Worm (Caenorhabditis elegans) whole organism, young adult: ENCODE results near the gene srx-68.

Experiments
- B0019.2 ChIP-seq: fragments of 200-800 bp; sonication (Bioruptor generic); conservative IDR thresholded peaks from 2 replicates; pipeline ENCODE4 v1.3.6; 2022; ENCODE audit warnings: missing genetic modification reagents, missing genetic modification characterization, missing compliant biosample characterization
- C06A6.2 ChIP-seq: fragments of 200-800 bp; sonication (Bioruptor generic); conservative IDR thresholded peaks from 2 replicates; pipeline ENCODE4 v1.3.6; 2022; ENCODE audit warnings: missing genetic modification characterization, missing compliant biosample characterization
- F23B12.7 ChIP-seq: sonication (generic microtip); optimal IDR thresholded peaks from 2 replicates; lab custom pipeline; 2017; ENCODE audit warnings: missing genetic modification characterization, mild to moderate bottlenecking, missing compliant biosample characterization, antibody characterized with exemption, moderate library complexity; ENCODE audit not compliant: insufficient read depth
- F33H1.4 ChIP-seq: fragments of 200-800 bp; sonication (Bioruptor generic); IDR thresholded peaks from 2 replicates; pipeline ENCODE4 v1.3.6; 2022; ENCODE audit warnings: missing genetic modification reagents, missing genetic modification characterization, missing compliant biosample characterization
- F37B4.10 ChIP-seq: fragments of 200-800 bp; sonication (Bioruptor generic); IDR thresholded peaks from 2 replicates; pipeline ENCODE4 v1.3.6; 2022; ENCODE audit warnings: missing genetic modification characterization, missing compliant biosample characterization
- F55B11.4 ChIP-seq: sonication (generic microtip); optimal IDR thresholded peaks from 2 replicates; lab custom pipeline; 2016; ENCODE audit warnings: missing compliant biosample characterization, missing genetic modification characterization, borderline replicate concordance; ENCODE audit not compliant: insufficient read depth
- T26A5.8 ChIP-seq: sonication (generic microtip); optimal IDR thresholded peaks from 2 replicates; lab custom pipeline; 2016; ENCODE audit warnings: missing genetic modification characterization, missing compliant biosample characterization
- Y53G8AR.9 ChIP-seq: fragments of 200-800 bp; sonication (Bioruptor generic); conservative IDR thresholded peaks from 2 replicates; pipeline ENCODE4 v1.3.6; 2022; ENCODE audit warnings: missing genetic modification reagents, missing genetic modification characterization, missing compliant biosample characterization
- Y56A3A.18 ChIP-seq: fragments of 200-800 bp; sonication (Bioruptor generic); IDR thresholded peaks from 2 replicates; pipeline ENCODE4 v1.3.6; 2022; ENCODE audit warnings: missing genetic modification reagents, missing genetic modification characterization, missing compliant biosample characterization
- Y79H2A.3 ChIP-seq: fragments of 200-800 bp; sonication (Bioruptor generic); conservative IDR thresholded peaks from 2 replicates; pipeline ENCODE4 v1.3.6; 2022; ENCODE audit warnings: missing genetic modification reagents, missing genetic modification characterization, missing compliant biosample characterization
- Y95B8A.8 ChIP-seq: fragments of 200-800 bp; sonication (Bioruptor generic); IDR thresholded peaks from 2 replicates; pipeline ENCODE4 v1.3.6; 2022; ENCODE audit warnings: missing genetic modification reagents, missing genetic modification characterization, missing compliant biosample characterization
- akir-1 ChIP-seq: fragments of 200-800 bp; sonication (Bioruptor generic); optimal IDR thresholded peaks from 2 replicates; lab custom pipeline; 2018; ENCODE audit warnings: mild to moderate bottlenecking, missing genetic modification characterization, moderate library complexity, missing compliant biosample characterization
- aptf-2 ChIP-seq: fragments of 200-800 bp; sonication (Bioruptor generic); conservative IDR thresholded peaks from 2 replicates; pipeline ENCODE4 v1.3.6; 2022; ENCODE audit warnings: missing genetic modification reagents, missing genetic modification characterization, missing compliant biosample characterization
- atf-7 ChIP-seq: sonication (generic microtip); optimal IDR thresholded peaks from 2 replicates; lab custom pipeline; 2017; ENCODE audit warnings: mild to moderate bottlenecking, missing genetic modification characterization, missing compliant biosample characterization
- attf-5 ChIP-seq: fragments of 200-800 bp; sonication (Bioruptor generic); optimal IDR thresholded peaks from 2 replicates; lab custom pipeline; 2018; ENCODE audit warnings: mild to moderate bottlenecking, missing genetic modification characterization, missing compliant biosample characterization
- ceh-100 ChIP-seq: fragments of 200-800 bp; sonication (Bioruptor generic); IDR thresholded peaks from 2 replicates; pipeline ENCODE4 v1.3.6; 2022; ENCODE audit warnings: missing genetic modification reagents, missing genetic modification characterization, missing compliant biosample characterization
- ceh-58 ChIP-seq: fragments of 200-800 bp; sonication (Bioruptor generic); IDR thresholded peaks from 2 replicates; pipeline ENCODE4 v1.3.6; 2022; ENCODE audit warnings: missing genetic modification characterization, missing compliant biosample characterization
- ceh-79 ChIP-seq: sonication (generic microtip); optimal IDR thresholded peaks from 2 replicates; lab custom pipeline; 2017; ENCODE audit warnings: mild to moderate bottlenecking, missing genetic modification characterization, missing compliant biosample characterization
- ceh-91 ChIP-seq: fragments of 200-800 bp; sonication (Bioruptor generic); IDR thresholded peaks from 2 replicates; pipeline ENCODE4 v1.3.6; 2022; ENCODE audit warnings: missing genetic modification reagents, missing genetic modification characterization, missing compliant biosample characterization
- chd-7 ChIP-seq: sonication (generic microtip); optimal IDR thresholded peaks from 2 replicates; lab custom pipeline; 2016; ENCODE audit warnings: mild to moderate bottlenecking, missing genetic modification characterization, moderate library complexity, missing compliant biosample characterization
- egl-18 ChIP-seq: fragments of 200-800 bp; sonication (Bioruptor generic); IDR thresholded peaks from 2 replicates; pipeline ENCODE4 v1.3.6; 2022; ENCODE audit warnings: missing genetic modification reagents, missing genetic modification characterization, missing compliant biosample characterization
- egrh-3 ChIP-seq: fragments of 200-800 bp; sonication (Bioruptor generic); IDR thresholded peaks from 2 replicates; pipeline ENCODE4 v1.3.6; 2022; ENCODE audit warnings: missing genetic modification reagents, missing genetic modification characterization, missing compliant biosample characterization
- fkh-3 ChIP-seq: sonication (generic microtip); optimal IDR thresholded peaks from 2 replicates; lab custom pipeline; 2016; ENCODE audit warnings: mild to moderate bottlenecking, missing genetic modification characterization, missing compliant biosample characterization
- gei-17 ChIP-seq: fragments of 200-800 bp; sonication (Bioruptor generic); optimal IDR thresholded peaks from 2 replicates; lab custom pipeline; 2018; ENCODE audit warnings: mild to moderate bottlenecking, missing genetic modification characterization, missing compliant biosample characterization
- hlh-12 ChIP-seq: sonication (generic microtip); optimal IDR thresholded peaks from 2 replicates; lab custom pipeline; 2016; ENCODE audit warnings: missing genetic modification characterization, missing compliant biosample characterization
- hlh-26 ChIP-seq: fragments of 200-800 bp; sonication (Bioruptor generic); conservative IDR thresholded peaks from 2 replicates; pipeline ENCODE4 v1.3.6; 2022; ENCODE audit warnings: missing genetic modification reagents, missing genetic modification characterization, missing compliant biosample characterization
- hmg-20 ChIP-seq: fragments of 200-800 bp; sonication (Bioruptor generic); IDR thresholded peaks from 2 replicates; pipeline ENCODE4 v1.3.6; 2022; ENCODE audit warnings: missing genetic modification reagents, missing genetic modification characterization, missing compliant biosample characterization
- lin-26 ChIP-seq: fragments of 200-800 bp; sonication (Bioruptor generic); IDR thresholded peaks from 2 replicates; pipeline ENCODE4 v1.3.6; 2022; ENCODE audit warnings: missing genetic modification reagents, missing genetic modification characterization, missing compliant biosample characterization
- madf-10 ChIP-seq: sonication (generic microtip); optimal IDR thresholded peaks from 2 replicates; lab custom pipeline; 2016; ENCODE audit warnings: mild to moderate bottlenecking, missing genetic modification characterization, missing compliant biosample characterization
- madf-3 ChIP-seq: fragments of 200-800 bp; sonication (Bioruptor generic); IDR thresholded peaks from 2 replicates; pipeline ENCODE4 v1.3.6; 2022; ENCODE audit warnings: missing genetic modification reagents, missing genetic modification characterization, missing compliant biosample characterization
- madf-6 ChIP-seq: fragments of 200-800 bp; sonication (Bioruptor generic); IDR thresholded peaks from 2 replicates; pipeline ENCODE4 v1.3.6; 2022; ENCODE audit warnings: missing genetic modification reagents, missing genetic modification characterization, missing compliant biosample characterization
- nfya-1 ChIP-seq: sonication (generic microtip); optimal IDR thresholded peaks from 2 replicates; lab custom pipeline; 2017; ENCODE audit warnings: antibody characterized with exemption, missing compliant biosample characterization, missing genetic modification characterization, borderline replicate concordance; ENCODE audit not compliant: insufficient read depth
- nhr-27 ChIP-seq: fragments of 200-800 bp; sonication (Bioruptor generic); optimal IDR thresholded peaks from 2 replicates; lab custom pipeline; 2018; ENCODE audit warnings: mild to moderate bottlenecking, missing genetic modification characterization, moderate library complexity, missing compliant biosample characterization
- nhr-90 ChIP-seq: sonication (generic microtip); optimal IDR thresholded peaks from 2 replicates; lab custom pipeline; 2016; ENCODE audit warnings: missing genotype, mild to moderate bottlenecking, missing genetic modification characterization, missing compliant biosample characterization
- sdz-38 ChIP-seq: sonication (generic microtip); optimal IDR thresholded peaks from 2 replicates; lab custom pipeline; 2016; ENCODE audit warnings: missing genotype, missing genetic modification characterization, missing compliant biosample characterization
- snpc-1.1 ChIP-seq: sonication (generic microtip); optimal IDR thresholded peaks from 2 replicates; lab custom pipeline; 2017; ENCODE audit warnings: missing genetic modification characterization, mild to moderate bottlenecking, missing compliant biosample characterization, antibody characterized with exemption, moderate library complexity, missing genotype, missing genetic modification reagents; ENCODE audit not compliant: insufficient read depth
- sptf-2 ChIP-seq: fragments of 200-800 bp; sonication (Bioruptor generic); optimal IDR thresholded peaks from 2 replicates; lab custom pipeline; 2018; ENCODE audit warnings: mild to moderate bottlenecking, missing genetic modification characterization, missing compliant biosample characterization
- tlf-1 ChIP-seq: fragments of 200-800 bp; sonication (Bioruptor generic); optimal IDR thresholded peaks from 2 replicates; lab custom pipeline; 2018; ENCODE audit warnings: mild to moderate bottlenecking, missing genetic modification characterization, missing compliant biosample characterization
- unc-62 ChIP-seq: fragments of 150-350 bp; optimal IDR thresholded peaks from 2 replicates; lab custom pipeline; 2014; ENCODE audit warnings: missing biosample characterization, missing genetic modification reagents, missing genetic modification characterization
- zim-3 ChIP-seq: sonication (generic microtip); optimal IDR thresholded peaks from 2 replicates; lab custom pipeline; 2017; ENCODE audit warnings: mild to moderate bottlenecking, missing genetic modification characterization, moderate library complexity, missing compliant biosample characterization
- ztf-25 ChIP-seq: fragments of 200-800 bp; sonication (Bioruptor generic); IDR thresholded peaks from 2 replicates; pipeline ENCODE4 v1.3.6; 2022; ENCODE audit warnings: missing genetic modification reagents, missing genetic modification characterization, missing compliant biosample characterization
- ztf-3 ChIP-seq: fragments of 200-800 bp; sonication (Bioruptor generic); optimal IDR thresholded peaks from 2 replicates; lab custom pipeline; 2018; ENCODE audit warnings: mild to moderate bottlenecking, missing genetic modification characterization, missing compliant biosample characterization

The srx-68 gene

ce11 chrV:3941860-3942259, 29.3 kb downstream of the srx-68 start, which contains the start of gene cyp-35B2:
cyp-35B2 (plus strand) TSS chrV:3942160.
- TF ChIP-seq F23B12.7 (tag; lab: Kevin White, UChicago): no peak
- TF ChIP-seq atf-7: no peak
- TF ChIP-seq egrh-3 (GFP tag; lab: Robert Waterston, UW): no peak
- no peak for TF ChIP-seq C06A6.2 (GFP tag; lab: Robert Waterston, UW)
- no peak for TF ChIP-seq aptf-2 (GFP tag; lab: Robert Waterston, UW)
- TF ChIP-seq sptf-2: no peak
- no peak for TF ChIP-seq sdz-38
- TF ChIP-seq, all 124 proteins: peak for 0

ce11 chrV:3943364-3943763, 30.8 kb downstream of the srx-68 start:
- TF ChIP-seq F23B12.7 (tag; lab: Kevin White, UChicago) (no peak), hmg-20 (GFP tag; lab: Robert Waterston, UW) (no peak), tlf-1 (GFP tag; lab: Kevin White, UChicago) (no peak), zim-3 (no peak), madf-10 (no peak), egrh-3 (GFP tag; lab: Robert Waterston, UW) (no peak), ceh-100 (no peak), B0019.2 (GFP tag; lab: Robert Waterston, UW) (no peak)

- TF ChIP-seq gei-17 (GFP tag; lab: Kevin White, UChicago): no peak
- no peak for TF ChIP-seq nhr-90 (tag; lab: Kevin White, UChicago)
- no peak for TF ChIP-seq sdz-38
- TF ChIP-seq hlh-26: no peak
- no peak for TF ChIP-seq Y56A3A.18 (GFP tag; lab: Robert Waterston, UW)
- TF ChIP-seq F55B11.4 (tag; lab: Kevin White, UChicago): no peak
- no peak for TF ChIP-seq Y79H2A.3 (GFP tag; lab: Robert Waterston, UW)
- TF ChIP-seq fkh-3 (tag; lab: Kevin White, UChicago): no peak
- TF ChIP-seq ceh-79: no peak
- no peak for TF ChIP-seq ztf-3 (GFP tag; lab: Kevin White, UChicago)
- no peak for TF ChIP-seq F37B4.10 (GFP tag; lab: Robert Waterston, UW)
- TF ChIP-seq T26A5.8: no peak
- TF ChIP-seq snpc-1.1 (tag; lab: Kevin White, UChicago): no peak
- TF ChIP-seq Y53G8AR.9: no peak
- TF ChIP-seq hlh-12 (tag; lab: Kevin White, UChicago): no peak
- no peak for TF ChIP-seq egrh-3 (GFP tag; lab: Robert Waterston, UW)
Measured at ce11 chrV:3945053-3945452, 32.5 kb downstream of the srx-68 start, which contains the start of gene cyp-35B3. cyp-35B3 (plus strand) TSS chrV:3945353.

ce11 chrV:3949723-3950122, 37.2 kb downstream of the srx-68 start, which contains the start of gene dach-1:
dach-1 (plus strand) TSS chrV:3950023.
- TF ChIP-seq chd-7 (tag; lab: Kevin White, UChicago) (no peak), egl-18 (no peak), akir-1 (GFP tag; lab: Kevin White, UChicago) (no peak), Y95B8A.8 (GFP tag; lab: Robert Waterston, UW) (no peak), nfya-1 (tag; lab: Kevin White, UChicago) (no peak), sptf-2 (no peak), ceh-91 (GFP tag; lab: Robert Waterston, UW) (no peak), ztf-25 (no peak), ceh-58 (GFP tag; lab: Robert Waterston, UW) (no peak), nhr-27 (tag; lab: Kevin White, UChicago) (no peak), madf-3 (GFP tag; lab: Robert Waterston, UW) (no peak), snpc-1.1 (tag; lab: Kevin White, UChicago) (no peak), attf-5 (GFP tag; lab: Kevin White, UChicago) (no peak), unc-62 (GFP tag; lab: Kevin White, UChicago) (no peak), T26A5.8 (no peak), lin-26 (GFP tag; lab: Robert Waterston, UW) (no peak), madf-10 (no peak), F33H1.4 (GFP tag; lab: Robert Waterston, UW) (no peak), madf-6 (GFP tag; lab: Robert Waterston, UW) (no peak)
